Worm (Caenorhabditis elegans) whole organism, L3 larva: ENCODE measurements around the gene Y49E10.16.
"Not testable (repeated sequence)": the region's sequence is repeated elsewhere in the genome, so short reads cannot be mapped to it uniquely, and the experiment has no call there.

Experiments
- elt-2 ChIP-seq: sonication (generic microtip); optimal IDR thresholded peaks from 2 replicates; lab custom pipeline; 2016; ENCODE audit warnings: missing genetic modification reagents, mild to moderate bottlenecking, missing genetic modification characterization, missing compliant biosample characterization
- elt-3 ChIP-seq, 3 experiments: fragments of 150-350 bp in 1 of 3; sonication (generic microtip) in 2 of 3; optimal IDR thresholded peaks; 2 replicates in 2 of 3; 4 replicates in 1 of 3; lab custom pipeline; 2014 to 2017; ENCODE audit warnings: missing biosample characterization in 3 of 3, missing genetic modification characterization in 3 of 3
- fos-1 ChIP-seq: fragments of 150-350 bp; optimal IDR thresholded peaks from 2 replicates; lab custom pipeline; 2014; ENCODE audit warnings: missing biosample characterization, missing genetic modification characterization
- jun-1 ChIP-seq: fragments of 150-350 bp; optimal IDR thresholded peaks from 2 replicates; lab custom pipeline; 2014; ENCODE audit warnings: missing biosample characterization, missing genetic modification reagents, missing genetic modification characterization
- lin-15B ChIP-seq: fragments of 150-350 bp; optimal IDR thresholded peaks from 2 replicates; lab custom pipeline; 2014; ENCODE audit warnings: missing biosample characterization, missing genetic modification characterization
- nhr-28 ChIP-seq: fragments of 150-350 bp; optimal IDR thresholded peaks from 2 replicates; lab custom pipeline; 2014; ENCODE audit warnings: missing biosample characterization, missing genetic modification characterization
- nhr-43 ChIP-seq: sonication (generic microtip); optimal IDR thresholded peaks from 2 replicates; lab custom pipeline; 2016; ENCODE audit warnings: mild to moderate bottlenecking, missing genetic modification characterization, missing compliant biosample characterization; ENCODE audit not compliant: poor library complexity, severe bottlenecking
- nhr-77 ChIP-seq: fragments of 150-350 bp; optimal IDR thresholded peaks from 2 replicates; lab custom pipeline; 2014; ENCODE audit warnings: missing biosample characterization, missing genetic modification characterization
- unc-62 ChIP-seq: fragments of 150-350 bp; sonication (generic microtip); optimal IDR thresholded peaks from 4 replicates; lab custom pipeline; 2014; ENCODE audit warnings: missing biosample characterization, missing genetic modification reagents, missing genetic modification characterization
- ztf-11 ChIP-seq: fragments of 150-350 bp; optimal IDR thresholded peaks from 2 replicates; lab custom pipeline; 2014; ENCODE audit warnings: missing biosample characterization, missing genetic modification characterization

DNA sequence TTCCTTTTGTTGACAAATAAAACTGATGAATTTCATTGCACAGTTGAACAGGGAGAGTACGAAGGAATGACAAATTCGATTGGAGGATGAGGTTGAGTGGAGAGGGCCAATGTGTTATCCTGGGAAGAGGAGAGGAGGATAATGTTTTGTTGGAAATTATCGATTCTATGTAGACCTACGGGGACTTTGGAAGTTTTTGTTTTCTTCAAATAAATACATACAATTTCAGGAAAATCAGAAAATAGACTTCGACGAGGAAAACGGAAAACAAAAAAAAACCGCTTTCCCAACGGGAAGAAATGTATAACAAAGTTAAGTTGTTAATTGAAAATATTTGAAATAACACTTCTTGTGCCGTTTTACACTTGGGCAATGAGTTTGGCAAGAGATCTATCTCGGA, 46.6 kb upstream of the Y49E10.16 start, which contains the start of gene Y49E10.4:
- not testable (repeated sequence) for TF ChIP-seq nhr-28 (tag; lab: Kevin White, UChicago); lin-15B; ztf-11 (tag; lab: Kevin White, UChicago); elt-3 (tag; optimal IDR thresholded peaks at IDR 0.05; lab: Kevin White, UChicago); jun-1 (tag; lab: Kevin White, UChicago); unc-62 (GFP tag; lab: Kevin White, UChicago); nhr-77 (tag; lab: Kevin White, UChicago); nhr-43 (tag; lab: Kevin White, UChicago); elt-2 (tag; lab: Kevin White, UChicago); fos-1
